Fruit fly (Drosophila melanogaster): ENCODE measurements around the gene CG4042.
A peak's percentile ranks its signal among the peaks of the same experiment; 100 is the strongest.

The CG4042 gene

dm6 chr3L:20784812-20785671 is 13.7 kb upstream of the CG4042 start (continued):
- TF ChIP-seq zen2 (GFP tag; IDR thresholded peaks at IDR 0.05; ENCODE audit: partially characterized antibody) (no peak), D19B (GFP tag; optimal IDR thresholded peaks at IDR 0.05) (peak; percentile 30), CG16779 (GFP tag; IDR thresholded peaks at IDR 0.05) (no peak), Poxn (GFP tag; IDR thresholded peaks at IDR 0.05) (no peak), Optix (GFP tag; IDR thresholded peaks at IDR 0.05) (no peak), Dek (tag; optimal IDR thresholded peaks at IDR 0.05) (peak; percentile 67), Abd-B (GFP tag; optimal IDR thresholded peaks at IDR 0.05) (peak; percentile 33), Oli (tag; optimal IDR thresholded peaks at IDR 0.05) (peak; percentile 59), pfk (GFP tag; optimal IDR thresholded peaks at IDR 0.05) (peak; percentile 45), btn (GFP tag; optimal IDR thresholded peaks at IDR 0.05) (no peak), Hand (GFP tag; optimal IDR thresholded peaks at IDR 0.05) (peak; percentile 8), CG11398 (GFP tag; optimal IDR thresholded peaks at IDR 0.05) (no peak), CG8089 (GFP tag; optimal IDR thresholded peaks at IDR 0.05) (peak; percentile 18), toy (GFP tag; IDR thresholded peaks at IDR 0.05) (no peak), CG7786 (GFP tag; optimal IDR thresholded peaks at IDR 0.05) (no peak), yki (optimal IDR thresholded peaks at IDR 0.05) (peak; percentile 72), Hey (tag; optimal IDR thresholded peaks at IDR 0.05) (no peak), dmrt11E (tag; optimal IDR thresholded peaks at IDR 0.05) (peak; percentile 44), CG16863 (GFP tag; optimal IDR thresholded peaks at IDR 0.05) (no peak), CG10543 (GFP tag; optimal IDR thresholded peaks at IDR 0.05) (peak; percentile 59), bsh (GFP tag; optimal IDR thresholded peaks at IDR 0.05) (no peak), Hr78 (GFP tag; optimal IDR thresholded peaks at IDR 0.05) (no peak), Nf-YA (GFP tag; IDR thresholded peaks at IDR 0.05) (no peak), CG31224 (GFP tag; IDR thresholded peaks at IDR 0.05) (no peak), bigmax (GFP tag; optimal IDR thresholded peaks at IDR 0.05) (peak; percentile 37), D19A (tag; optimal IDR thresholded peaks at IDR 0.05) (peak; percentile 40), vnd (GFP tag; IDR thresholded peaks at IDR 0.05; ENCODE audit: partially characterized antibody) (0 out of 3 replicates have a peak, but pooled peaks have one; percentile 31), NC2β (GFP tag; optimal IDR thresholded peaks at IDR 0.05) (peak; percentile 48), CG10209 (GFP tag; optimal IDR thresholded peaks at IDR 0.05) (peak; percentile 12), CG15073 (GFP tag; optimal IDR thresholded peaks at IDR 0.05) (no peak), Side (GFP tag; optimal IDR thresholded peaks at IDR 0.05) (peak; percentile 57), otp (GFP tag; IDR thresholded peaks at IDR 0.05) (peak; percentile 53; the same call in 1 of the 3 replicates), gcm (GFP tag; optimal IDR thresholded peaks at IDR 0.05) (peak; percentile 31), CG15514 (GFP tag; optimal IDR thresholded peaks at IDR 0.05) (peak; percentile 75), MTF-1 (GFP tag; optimal IDR thresholded peaks at IDR 0.05; ENCODE audit: borderline replicate concordance) (peak; percentile 56), C15 (GFP tag; IDR thresholded peaks at IDR 0.05) (no peak), Oaz (GFP tag; IDR thresholded peaks at IDR 0.05) (no peak), CG43689 (GFP tag; IDR thresholded peaks at IDR 0.05) (no peak), ranshi (GFP tag; IDR thresholded peaks at IDR 0.05) (peak; percentile 37; the same call in 1 of the 2 replicates), jumu (GFP tag; optimal IDR thresholded peaks at IDR 0.05) (no peak), al (GFP tag; IDR thresholded peaks at IDR 0.05) (no peak), sna (GFP tag; IDR thresholded peaks at IDR 0.05; ENCODE audit: partially characterized antibody) (peak; percentile 45), chinmo (GFP tag; IDR thresholded peaks at IDR 0.05; ENCODE audit: partially characterized antibody) (peak; percentile 79; the same call in 3 of the 4 replicates), ci (GFP tag; IDR thresholded peaks at IDR 0.05) (peak; percentile 35; the same call in 1 of the 3 replicates), mld (GFP tag; IDR thresholded peaks at IDR 0.05; ENCODE audit: partially characterized antibody) (no peak), Eip74EF (GFP tag; optimal IDR thresholded peaks at IDR 0.05) (peak in 1 of 2 experiments; percentile 56), H2.0 (GFP tag; IDR thresholded peaks at IDR 0.05) (no peak), CG6791 (GFP tag; IDR thresholded peaks at IDR 0.05; ENCODE audit: partially characterized antibody) (peak; percentile 41; the same call in 1 of the 3 replicates)

Measured in whole organism, embryonic.